Worm (Caenorhabditis elegans) whole organism, L1 larva: ENCODE data around the gene unc-2.

ENCODE experiments used
- alr-1 ChIP-seq: fragments of 200-800 bp; sonication (Bioruptor generic); optimal IDR thresholded peaks from 2 replicates; lab custom pipeline; 2018; ENCODE audit warnings: borderline replicate concordance, mild to moderate bottlenecking, missing genetic modification characterization, missing compliant biosample characterization
- dpl-1 ChIP-seq, 3 experiments: fragments of 150-350 bp in 2 of 3; sonication (generic microtip) in 1 of 3; optimal IDR thresholded peaks; 2 replicates each; lab custom pipeline; 2014 to 2017; ENCODE audit warnings: missing biosample characterization in 3 of 3, missing genetic modification characterization in 3 of 3, missing genetic modification reagents in 3 of 3
- egl-27 ChIP-seq, 2 experiments: fragments of 150-350 bp in 1 of 2; sonication (generic microtip); optimal IDR thresholded peaks; 3 replicates each; lab custom pipeline; 2017 to 2018; ENCODE audit warnings: missing biosample characterization in 2 of 2, missing genetic modification characterization in 2 of 2, missing genetic modification reagents in 2 of 2
- elt-3 ChIP-seq, 6 experiments: fragments of 150-350 bp in 1 of 6; sonication (generic microtip); optimal IDR thresholded peaks; 2 replicates each; lab custom pipeline; 2017 to 2018; ENCODE audit warnings: missing biosample characterization in 6 of 6, missing genetic modification characterization in 6 of 6, inconsistent platforms in 1 of 6
- fkh-4 ChIP-seq: sonication (generic microtip); optimal IDR thresholded peaks from 2 replicates; lab custom pipeline; 2016; ENCODE audit warnings: missing compliant biosample characterization, missing genetic modification characterization, borderline replicate concordance
- fos-1 ChIP-seq: fragments of 150-350 bp; optimal IDR thresholded peaks from 2 replicates; lab custom pipeline; 2014; ENCODE audit warnings: missing biosample characterization, missing genetic modification characterization
- lin-39 ChIP-seq: fragments of 150-350 bp; optimal IDR thresholded peaks from 2 replicates; lab custom pipeline; 2014; ENCODE audit warnings: missing biosample characterization, missing genetic modification reagents, missing genetic modification characterization
- lir-3 ChIP-seq: sonication (generic microtip); optimal IDR thresholded peaks from 2 replicates; lab custom pipeline; 2016; ENCODE audit warnings: mild to moderate bottlenecking, missing genetic modification characterization, moderate library complexity, missing compliant biosample characterization; ENCODE audit not compliant: poor library complexity
- mdl-1 ChIP-seq, 2 experiments: fragments of 150-350 bp; optimal IDR thresholded peaks; 2 replicates each; lab custom pipeline; 2014 to 2017; ENCODE audit warnings: missing biosample characterization in 2 of 2, missing genetic modification characterization in 2 of 2, inconsistent platforms in 1 of 2
- nhr-11 ChIP-seq: fragments of 150-350 bp; optimal IDR thresholded peaks from 2 replicates; lab custom pipeline; 2014; ENCODE audit warnings: missing biosample characterization, missing genetic modification characterization
- nhr-237 ChIP-seq: fragments of 150-350 bp; optimal IDR thresholded peaks from 2 replicates; lab custom pipeline; 2014; ENCODE audit warnings: missing biosample characterization, missing genetic modification characterization
- nhr-28 ChIP-seq: fragments of 150-350 bp; optimal IDR thresholded peaks from 2 replicates; lab custom pipeline; 2014; ENCODE audit warnings: missing biosample characterization, missing genetic modification characterization
- nhr-71 ChIP-seq: sonication (generic microtip); optimal IDR thresholded peaks from 2 replicates; lab custom pipeline; 2016; ENCODE audit warnings: mild to moderate bottlenecking, missing genetic modification characterization, moderate library complexity, missing compliant biosample characterization
- sox-4 ChIP-seq: sonication (generic microtip); optimal IDR thresholded peaks from 2 replicates; lab custom pipeline; 2016; ENCODE audit warnings: missing genetic modification characterization, missing compliant biosample characterization

- TF ChIP-seq nhr-28 (no peak), fos-1 (tag; lab: Kevin White, UChicago) (no peak), egl-27 (tag; optimal IDR thresholded peaks at IDR 0.05; lab: Kevin White, UChicago) (no peak), fkh-4 (no peak), mdl-1 (tag; optimal IDR thresholded peaks at IDR 0.05; lab: Kevin White, UChicago) (no peak), nhr-237 (no peak), lin-39 (tag; lab: Kevin White, UChicago) (no peak), alr-1 (tag; lab: Kevin White, UChicago) (no peak), sox-4 (tag; lab: Kevin White, UChicago) (no peak), lir-3 (tag; lab: Kevin White, UChicago) (no peak), nhr-71 (tag; lab: Kevin White, UChicago) (no peak), nhr-11 (tag; lab: Kevin White, UChicago) (no peak), dpl-1 (GFP tag; optimal IDR thresholded peaks at IDR 0.05; lab: Kevin White, UChicago) (no peak), elt-3 (tag; optimal IDR thresholded peaks at IDR 0.05; lab: Kevin White, UChicago) (no peak)
Observed at ce11 chrX:2754036-2754941, 9.0 kb downstream of the unc-2 start.
